Worm (Caenorhabditis elegans) whole organism, midembryonic: ENCODE measurements around the gene F17C11.2.

Experiments
- T22C8.4 ChIP-seq: fragments of 200-800 bp; sonication (Bioruptor generic); IDR thresholded peaks from 2 replicates; pipeline ENCODE4 v1.3.6; 2022; ENCODE audit warnings: missing genetic modification characterization, missing compliant biosample characterization
- cog-1 ChIP-seq: sonication (generic microtip); optimal IDR thresholded peaks from 2 replicates; lab custom pipeline; 2016; ENCODE audit warnings: missing genetic modification characterization, missing compliant biosample characterization
- flt-1 ChIP-seq: fragments of 200-800 bp; sonication (Bioruptor generic); IDR thresholded peaks from 2 replicates; pipeline ENCODE4 v1.3.6; 2022; ENCODE audit warnings: missing genetic modification characterization, missing compliant biosample characterization
- klf-2 ChIP-seq: fragments of 200-800 bp; sonication (Bioruptor generic); conservative IDR thresholded peaks from 2 replicates; pipeline ENCODE4 v1.3.6; 2022; ENCODE audit warnings: missing genetic modification reagents, missing genetic modification characterization, missing compliant biosample characterization
- med-1 ChIP-seq: sonication (generic microtip); optimal IDR thresholded peaks from 2 replicates; lab custom pipeline; 2017; ENCODE audit warnings: missing genetic modification characterization, mild to moderate bottlenecking, missing compliant biosample characterization, antibody characterized with exemption, missing genetic modification reagents; ENCODE audit not compliant: insufficient read depth
- ref-1 ChIP-seq: fragments of 200-800 bp; sonication (Bioruptor generic); conservative IDR thresholded peaks from 2 replicates; pipeline ENCODE4 v1.3.6; 2022; ENCODE audit warnings: missing genetic modification reagents, missing genetic modification characterization, missing compliant biosample characterization
- tab-1 ChIP-seq: fragments of 200-800 bp; sonication (Bioruptor generic); IDR thresholded peaks from 2 replicates; pipeline ENCODE4 v1.3.6; 2022; ENCODE audit warnings: missing genetic modification characterization, missing compliant biosample characterization
- ztf-23 ChIP-seq: fragments of 200-800 bp; sonication (Bioruptor generic); IDR thresholded peaks from 2 replicates; pipeline ENCODE4 v1.3.6; 2022; ENCODE audit warnings: missing genetic modification reagents, missing genetic modification characterization, missing compliant biosample characterization
- ztf-29 ChIP-seq: fragments of 200-800 bp; sonication (Bioruptor generic); IDR thresholded peaks from 2 replicates; pipeline ENCODE4 v1.3.6; 2022; ENCODE audit warnings: missing genetic modification reagents, missing genetic modification characterization, missing compliant biosample characterization

F17C11.2 gene

ce11 chrV:10966874-10967273 lies 18.8 kb downstream of the F17C11.2 start:
- TF ChIP-seq ztf-23 (GFP tag; lab: Robert Waterston, UW) (no peak), tab-1 (GFP tag; lab: Robert Waterston, UW) (no peak), flt-1 (no peak)

DNA sequence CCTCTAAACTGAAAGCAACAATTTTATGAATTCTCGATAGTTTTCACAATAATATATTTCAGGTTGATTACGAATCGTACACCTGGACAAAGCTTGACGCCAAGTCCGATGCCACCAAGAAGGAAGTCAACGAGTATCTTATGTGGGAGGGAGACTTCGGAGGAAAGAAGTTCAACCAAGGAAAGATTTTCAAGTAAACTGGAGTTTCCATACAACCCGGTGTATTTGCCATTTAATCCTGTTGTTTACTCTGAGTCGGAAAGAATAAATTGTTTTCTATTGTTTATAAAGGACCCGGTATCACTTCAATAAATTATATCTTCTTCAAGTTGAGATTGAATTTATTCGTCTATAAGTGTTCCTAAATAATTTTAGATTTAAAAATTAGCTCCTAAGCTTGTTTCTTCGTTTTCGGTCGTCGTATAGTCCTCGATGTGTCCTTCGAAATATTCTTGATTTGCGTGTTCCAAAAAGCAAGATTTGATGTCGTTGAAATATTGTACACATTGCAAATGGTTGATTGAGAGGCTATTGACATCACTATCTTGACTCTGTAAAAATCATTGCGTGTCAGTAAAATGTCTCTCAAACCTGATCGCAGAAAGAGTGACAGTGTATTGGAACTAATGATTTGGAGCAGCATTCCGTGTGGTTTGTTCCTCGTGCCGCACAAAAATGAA lies 19.7 kb downstream of the F17C11.2 start:
- TF ChIP-seq flt-1 (no peak), med-1 (GFP tag; lab: Kevin White, UChicago) (no peak), klf-2 (GFP tag; lab: Robert Waterston, UW) (no peak), ztf-23 (GFP tag; lab: Robert Waterston, UW) (no peak), tab-1 (GFP tag; lab: Robert Waterston, UW) (no peak), ztf-29 (GFP tag; lab: Robert Waterston, UW) (no peak), T22C8.4 (GFP tag; lab: Robert Waterston, UW) (no peak), ref-1 (GFP tag; lab: Robert Waterston, UW) (no peak), cog-1 (no peak)

DNA sequence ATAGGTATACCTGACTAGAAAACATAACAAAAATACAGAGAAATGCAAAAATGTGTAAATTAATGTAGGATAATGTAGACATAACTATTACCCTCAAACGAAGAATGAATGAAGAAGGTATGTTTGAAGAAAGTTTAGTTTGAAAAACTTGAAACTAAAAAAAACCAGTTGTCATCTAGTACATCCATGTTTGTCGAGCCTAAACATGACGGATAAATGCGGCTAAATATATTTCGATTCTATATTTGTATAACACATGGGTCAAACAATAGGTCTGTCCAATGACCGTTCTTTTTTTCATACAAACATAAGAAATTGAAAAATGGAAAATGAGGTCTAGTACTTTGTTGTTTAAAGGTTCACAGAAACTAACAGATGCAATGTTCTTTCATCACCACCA lies 22.0 kb downstream of the F17C11.2 start, which contains the start of gene F17C11.22:
F17C11.22 (minus strand) TSS at position 101 of the 400 bp plus-strand sequence.
- TF ChIP-seq flt-1 (no peak), klf-2 (GFP tag; lab: Robert Waterston, UW) (no peak), T22C8.4 (GFP tag; lab: Robert Waterston, UW) (no peak), ref-1 (GFP tag; lab: Robert Waterston, UW) (no peak), tab-1 (GFP tag; lab: Robert Waterston, UW) (no peak), ztf-23 (GFP tag; lab: Robert Waterston, UW) (no peak), ztf-29 (GFP tag; lab: Robert Waterston, UW) (no peak), med-1 (GFP tag; lab: Kevin White, UChicago) (no peak), cog-1 (no peak)

- no peak for TF ChIP-seq tab-1 (GFP tag; lab: Robert Waterston, UW)
- no peak for TF ChIP-seq ztf-23 (GFP tag; lab: Robert Waterston, UW)
- TF ChIP-seq ztf-29 (GFP tag; lab: Robert Waterston, UW), result no peak
- TF ChIP-seq ref-1 (GFP tag; lab: Robert Waterston, UW), result no peak
- TF ChIP-seq klf-2 (GFP tag; lab: Robert Waterston, UW), result no peak
- no peak for TF ChIP-seq cog-1
- no peak for TF ChIP-seq flt-1
- TF ChIP-seq med-1 (GFP tag; lab: Kevin White, UChicago), result no peak
- TF ChIP-seq T22C8.4 (GFP tag; lab: Robert Waterston, UW), result no peak
Measured at ce11 chrV:10970930-10971329, 22.9 kb downstream of the F17C11.2 start.

DNA sequence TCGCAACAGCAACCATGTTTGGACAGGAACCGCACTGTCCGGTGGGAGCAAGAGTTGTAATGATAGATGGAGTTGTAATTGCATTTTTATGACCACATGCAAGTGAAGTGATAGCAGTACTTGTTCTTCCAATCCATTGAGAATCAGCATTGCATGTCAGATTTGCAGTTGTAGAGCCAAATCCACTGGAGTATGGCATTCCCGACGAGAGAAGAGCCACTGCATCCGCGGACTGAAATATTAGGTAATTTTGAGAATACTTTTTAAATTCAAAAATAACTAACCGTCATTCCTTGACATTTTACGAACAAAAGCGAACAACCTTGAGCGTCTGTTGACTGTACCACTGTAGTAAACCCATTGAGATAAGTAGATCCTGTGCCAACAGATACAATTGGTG lies 27.1 kb downstream of the F17C11.2 start:
- TF ChIP-seq ztf-23 (GFP tag; lab: Robert Waterston, UW), result no peak
- no peak for TF ChIP-seq cog-1
- TF ChIP-seq T22C8.4 (GFP tag; lab: Robert Waterston, UW), result no peak
- TF ChIP-seq med-1 (GFP tag; lab: Kevin White, UChicago), result no peak
- TF ChIP-seq flt-1, result no peak
- no peak for TF ChIP-seq klf-2 (GFP tag; lab: Robert Waterston, UW)
- no peak for TF ChIP-seq ref-1 (GFP tag; lab: Robert Waterston, UW)

ce11 chrV:10981113-10981512 lies 33.1 kb downstream of the F17C11.2 start, which contains the start of gene fig-1:
Gene fig-1 (minus strand): TSS chrV:10981213.
- no peak for TF ChIP-seq ztf-29 (GFP tag; lab: Robert Waterston, UW)
- no peak for TF ChIP-seq med-1 (GFP tag; lab: Kevin White, UChicago)
- no peak for TF ChIP-seq ref-1 (GFP tag; lab: Robert Waterston, UW)
- no peak for TF ChIP-seq flt-1
- TF ChIP-seq ztf-23 (GFP tag; lab: Robert Waterston, UW), result no peak
- TF ChIP-seq klf-2 (GFP tag; lab: Robert Waterston, UW), result no peak
- no peak for TF ChIP-seq tab-1 (GFP tag; lab: Robert Waterston, UW)
- no peak for TF ChIP-seq cog-1
- TF ChIP-seq T22C8.4 (GFP tag; lab: Robert Waterston, UW), result no peak

DNA sequence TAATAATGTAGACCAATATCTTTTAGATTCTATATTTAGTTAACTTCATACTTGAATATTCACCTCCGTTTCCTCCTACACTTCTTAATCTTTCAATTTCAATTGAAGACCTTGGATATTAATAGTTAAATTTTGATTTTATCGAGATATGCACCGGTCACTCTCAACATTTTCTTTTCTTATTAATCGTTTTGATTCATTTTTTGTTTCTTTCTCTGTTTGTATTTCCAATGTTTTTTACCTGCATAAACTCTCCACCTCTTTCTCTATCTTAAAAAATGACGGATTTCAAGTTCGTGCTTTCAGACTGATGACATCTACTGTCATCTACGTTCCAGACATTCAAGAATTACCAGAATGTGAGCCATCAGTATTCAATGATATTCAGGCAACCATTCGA lies 43.8 kb downstream of the F17C11.2 start, which contains the start of gene frpr-9:
frpr-9 (plus strand) TSS at position 301 of the 400 bp plus-strand sequence.
- TF ChIP-seq ztf-23 (GFP tag; lab: Robert Waterston, UW) (no peak), ref-1 (GFP tag; lab: Robert Waterston, UW) (no peak), tab-1 (GFP tag; lab: Robert Waterston, UW) (no peak), ztf-29 (GFP tag; lab: Robert Waterston, UW) (no peak), med-1 (GFP tag; lab: Kevin White, UChicago) (no peak), cog-1 (no peak), klf-2 (GFP tag; lab: Robert Waterston, UW) (no peak), flt-1 (no peak), T22C8.4 (GFP tag; lab: Robert Waterston, UW) (no peak)
